Fruit fly (Drosophila melanogaster): ENCODE measurements around the gene CG4080.

The CG4080 gene

dm6 chr3L:9410030-9410589 is 11.1 kb upstream of the CG4080 start (continued):
- TF ChIP-seq cato (GFP tag; optimal IDR thresholded peaks at IDR 0.05; ENCODE audit: borderline replicate concordance) (no peak), CG7556 (GFP tag; optimal IDR thresholded peaks at IDR 0.05) (no peak), D19B (GFP tag; optimal IDR thresholded peaks at IDR 0.05) (no peak), CG15601 (tag; optimal IDR thresholded peaks at IDR 0.05) (no peak), Rfx (GFP tag; IDR thresholded peaks at IDR 0.05) (no peak), pnt (GFP tag; optimal IDR thresholded peaks at IDR 0.05) (no peak), CG6791 (GFP tag; IDR thresholded peaks at IDR 0.05; ENCODE audit: partially characterized antibody) (no peak), CG6683 (GFP tag; optimal IDR thresholded peaks at IDR 0.05) (no peak), gcm (GFP tag; optimal IDR thresholded peaks at IDR 0.05) (no peak), Fer1 (GFP tag; optimal IDR thresholded peaks at IDR 0.05) (no peak), CG14710 (tag; optimal IDR thresholded peaks at IDR 0.05) (no peak), sens-2 (GFP tag; IDR thresholded peaks at IDR 0.05) (no peak), h (optimal IDR thresholded peaks at IDR 0.05) (no peak), Dbx (GFP tag; IDR thresholded peaks at IDR 0.05) (no peak), CG1602 (GFP tag; optimal IDR thresholded peaks at IDR 0.05) (no peak), CG11696 (GFP tag; IDR thresholded peaks at IDR 0.05) (no peak), vvl (GFP tag; IDR thresholded peaks at IDR 0.05) (no peak), Aef1 (GFP tag; IDR thresholded peaks at IDR 0.05) (no peak), nerfin-1 (tag; optimal IDR thresholded peaks at IDR 0.05) (peak; percentile 24), mld (GFP tag; IDR thresholded peaks at IDR 0.05; ENCODE audit: partially characterized antibody) (no peak), abd-A (tag; optimal IDR thresholded peaks at IDR 0.05) (no peak), chinmo (GFP tag; IDR thresholded peaks at IDR 0.05; ENCODE audit: partially characterized antibody) (no peak), unc-4 (GFP tag; IDR thresholded peaks at IDR 0.05; ENCODE audit: partially characterized antibody) (no peak), da (GFP tag; optimal IDR thresholded peaks at IDR 0.05) (no peak), CG9215 (GFP tag; IDR thresholded peaks at IDR 0.05) (no peak), CG17912 (GFP tag; optimal IDR thresholded peaks at IDR 0.05) (no peak), CG11398 (GFP tag; optimal IDR thresholded peaks at IDR 0.05) (no peak), CG2889 (GFP tag; IDR thresholded peaks at IDR 0.05) (no peak), Tbp (GFP tag; optimal IDR thresholded peaks at IDR 0.05) (no peak), CG30431 (GFP tag; optimal IDR thresholded peaks at IDR 0.05) (no peak), CG7745 (tag; optimal IDR thresholded peaks at IDR 0.05) (no peak), CG31441 (GFP tag; IDR thresholded peaks at IDR 0.05) (no peak), cg (GFP tag; optimal IDR thresholded peaks at IDR 0.05) (peak; percentile 94), CG8478 (optimal IDR thresholded peaks at IDR 0.05) (peak; percentile 75), ftz-f1 (GFP tag; optimal IDR thresholded peaks at IDR 0.05) (no peak), otp (GFP tag; IDR thresholded peaks at IDR 0.05) (no peak), MESR4 (GFP tag; optimal IDR thresholded peaks at IDR 0.05) (peak; percentile 26), CG13624 (GFP tag; optimal IDR thresholded peaks at IDR 0.05) (no peak), btn (GFP tag; optimal IDR thresholded peaks at IDR 0.05) (no peak), gce (GFP tag; IDR thresholded peaks at IDR 0.05) (no peak), Nf-YA (GFP tag; IDR thresholded peaks at IDR 0.05) (no peak), repo (GFP tag; optimal IDR thresholded peaks at IDR 0.05) (no peak), CG14860 (GFP tag; IDR thresholded peaks at IDR 0.05; ENCODE audit: partially characterized antibody) (no peak), NC2α (GFP tag; optimal IDR thresholded peaks at IDR 0.05) (no peak), CG10274 (GFP tag; optimal IDR thresholded peaks at IDR 0.05) (no peak)

All from whole organism, embryonic.